Worm (Caenorhabditis elegans): Measurements from ENCODE around the gene C36A4.11.

DNA sequence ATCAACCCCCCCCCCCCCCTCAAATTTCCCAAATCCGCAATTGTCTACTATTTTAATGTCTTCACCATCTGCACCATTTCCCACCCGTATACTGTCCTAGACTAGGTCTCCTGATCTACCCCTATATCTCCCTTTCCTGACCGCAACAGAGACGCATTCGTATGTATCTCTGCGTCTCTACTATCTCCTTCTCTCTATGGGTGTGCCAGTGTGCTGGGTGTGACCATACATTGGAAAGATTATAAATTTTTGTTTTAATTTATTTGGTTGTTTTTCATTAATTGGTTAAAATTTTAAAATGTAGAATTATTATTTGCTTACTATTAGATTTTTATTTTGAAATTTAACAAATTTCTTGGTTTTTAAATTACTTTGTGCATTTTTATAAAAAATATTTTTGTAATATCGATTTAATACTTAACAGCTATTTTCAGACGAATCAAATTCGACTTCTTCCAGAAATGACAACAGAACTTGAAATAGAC lies 18.4 kb upstream of the C36A4.11 start, which contains the start of gene amx-1:
- TF ChIP-seq hlh-13 (GFP tag; optimal IDR thresholded peaks at IDR 0.05), result no peak
- no peak for TF ChIP-seq rnt-1 (tag; optimal IDR thresholded peaks at IDR 0.05)
- TF ChIP-seq elt-2 (tag; optimal IDR thresholded peaks at IDR 0.05), result no peak
- TF ChIP-seq ceh-2 (tag; optimal IDR thresholded peaks at IDR 0.05), result no peak
- TF ChIP-seq tbx-2 (tag; optimal IDR thresholded peaks at IDR 0.05), result no peak

Data from whole organism, late embryonic.